Worm (Caenorhabditis elegans) whole organism, L2 larva: ENCODE data around the gene K07F5.16.

Experiments used
- F13H6.1 ChIP-seq: sonication (generic microtip); optimal IDR thresholded peaks from 2 replicates; lab custom pipeline; 2016; ENCODE audit warnings: missing genetic modification characterization, missing compliant biosample characterization
- ama-1 ChIP-seq: fragments of 150-350 bp; optimal IDR thresholded peaks from 2 replicates; lab custom pipeline; 2018; ENCODE audit warnings: inconsistent platforms
- blmp-1 ChIP-seq: sonication (generic microtip); optimal IDR thresholded peaks from 2 replicates; lab custom pipeline; 2017; ENCODE audit warnings: missing genetic modification characterization, mild to moderate bottlenecking, missing compliant biosample characterization, antibody characterized with exemption, moderate library complexity; ENCODE audit not compliant: insufficient read depth
- ceh-82 ChIP-seq: fragments of 150-350 bp; optimal IDR thresholded peaks from 2 replicates; lab custom pipeline; 2014; ENCODE audit warnings: missing biosample characterization, missing genetic modification characterization
- fos-1 ChIP-seq: fragments of 150-350 bp; optimal IDR thresholded peaks from 2 replicates; lab custom pipeline; 2014; ENCODE audit warnings: missing biosample characterization, missing genetic modification characterization
- nhr-10 ChIP-seq: sonication (generic microtip); optimal IDR thresholded peaks from 2 replicates; lab custom pipeline; 2017; ENCODE audit warnings: missing biosample characterization, missing genetic modification characterization
- nhr-11 ChIP-seq: fragments of 150-350 bp; optimal IDR thresholded peaks from 2 replicates; lab custom pipeline; 2014; ENCODE audit warnings: missing biosample characterization, missing genetic modification characterization
- nhr-237 ChIP-seq: fragments of 150-350 bp; optimal IDR thresholded peaks from 2 replicates; lab custom pipeline; 2014; ENCODE audit warnings: missing biosample characterization, missing genetic modification characterization
- nhr-77 ChIP-seq: fragments of 150-350 bp; optimal IDR thresholded peaks from 2 replicates; lab custom pipeline; 2014; ENCODE audit warnings: missing biosample characterization, missing genetic modification characterization
- skn-1 ChIP-seq: sonication (generic microtip); optimal IDR thresholded peaks from 2 replicates; lab custom pipeline; 2017; ENCODE audit warnings: missing biosample characterization, missing genetic modification characterization
- snpc-4 ChIP-seq: fragments of 150-350 bp; optimal IDR thresholded peaks from 2 replicates; lab custom pipeline; 2014; ENCODE audit warnings: missing biosample characterization, missing genetic modification characterization
- zag-1 ChIP-seq: fragments of 150-350 bp; optimal IDR thresholded peaks from 2 replicates; lab custom pipeline; 2014; ENCODE audit warnings: missing biosample characterization, missing genetic modification characterization
- ztf-11 ChIP-seq: sonication (generic microtip); optimal IDR thresholded peaks from 2 replicates; lab custom pipeline; 2017; ENCODE audit warnings: missing biosample characterization, missing genetic modification characterization
- ztf-4 ChIP-seq: fragments of 150-350 bp; optimal IDR thresholded peaks from 2 replicates; lab custom pipeline; 2014; ENCODE audit warnings: missing biosample characterization, missing genetic modification characterization

ce11 chrIV:9848075-9848474 lies 15.8 kb upstream of the K07F5.16 start, which contains the start of gene K07F5.7:
- TF ChIP-seq ztf-11 (tag; lab: Kevin White, UChicago): no peak
- no peak for TF ChIP-seq ceh-82 (tag; lab: Kevin White, UChicago)
- TF ChIP-seq nhr-10 (tag; lab: Kevin White, UChicago): no peak
- TF ChIP-seq blmp-1 (tag; lab: Kevin White, UChicago): no peak
- no peak for TF ChIP-seq snpc-4 (tag; lab: Kevin White, UChicago)
- no peak for TF ChIP-seq nhr-237 (tag; lab: Kevin White, UChicago)
- no peak for TF ChIP-seq ama-1 (lab: Kevin White, UChicago)
- no peak for TF ChIP-seq zag-1 (tag; lab: Kevin White, UChicago)
- no peak for TF ChIP-seq F13H6.1
- TF ChIP-seq ztf-4: no peak
- TF ChIP-seq nhr-77 (tag; lab: Kevin White, UChicago): no peak
- no peak for TF ChIP-seq nhr-11 (tag; lab: Kevin White, UChicago)
- no peak for TF ChIP-seq skn-1 (tag; lab: Kevin White, UChicago)
- no peak for TF ChIP-seq fos-1
